Worm (Caenorhabditis elegans) whole organism, late embryonic: ENCODE measurements around the gene acp-4.

Source experiments
- C08G9.2 ChIP-seq: sonication (generic microtip); optimal IDR thresholded peaks from 2 replicates; lab custom pipeline; 2016; ENCODE audit warnings: mild to moderate bottlenecking, missing genetic modification characterization, moderate library complexity, missing compliant biosample characterization
- K02D7.2 ChIP-seq: sonication (generic microtip); optimal IDR thresholded peaks from 2 replicates; lab custom pipeline; 2017; ENCODE audit warnings: mild to moderate bottlenecking, missing genetic modification characterization, missing compliant biosample characterization
- K09A11.1 ChIP-seq: sonication (generic microtip); optimal IDR thresholded peaks from 2 replicates; lab custom pipeline; 2017; ENCODE audit warnings: antibody characterized with exemption, mild to moderate bottlenecking, missing genetic modification characterization, missing compliant biosample characterization; ENCODE audit not compliant: insufficient read depth
- T23F11.4 ChIP-seq: fragments of 200-800 bp; sonication (Bioruptor generic); optimal IDR thresholded peaks from 2 replicates; lab custom pipeline; 2018; ENCODE audit warnings: mild to moderate bottlenecking, missing genetic modification characterization, missing compliant biosample characterization
- Y22D7AL.16 ChIP-seq: sonication (generic microtip); optimal IDR thresholded peaks from 2 replicates; lab custom pipeline; 2016; ENCODE audit warnings: missing genetic modification characterization, missing compliant biosample characterization
- ahr-1 ChIP-seq: sonication (generic microtip); optimal IDR thresholded peaks from 2 replicates; lab custom pipeline; 2016; ENCODE audit warnings: missing genetic modification characterization, missing compliant biosample characterization
- ceh-14 ChIP-seq: sonication (generic microtip); optimal IDR thresholded peaks from 2 replicates; lab custom pipeline; 2016; ENCODE audit warnings: missing genotype, missing genetic modification characterization, missing compliant biosample characterization
- ceh-19 ChIP-seq: fragments of 200-800 bp; sonication (Bioruptor generic); optimal IDR thresholded peaks from 2 replicates; lab custom pipeline; 2018; ENCODE audit warnings: mild to moderate bottlenecking, missing genetic modification characterization, missing compliant biosample characterization
- ceh-24 ChIP-seq: sonication (generic microtip); optimal IDR thresholded peaks from 2 replicates; lab custom pipeline; 2016; ENCODE audit warnings: mild to moderate bottlenecking, missing genetic modification characterization, missing compliant biosample characterization
- ceh-30 ChIP-seq: fragments of 150-350 bp; optimal IDR thresholded peaks from 2 replicates; lab custom pipeline; 2014; ENCODE audit warnings: missing biosample characterization, missing genetic modification characterization
- ceh-45 ChIP-seq: fragments of 200-800 bp; sonication (Bioruptor generic); IDR thresholded peaks from 2 replicates; pipeline ENCODE4 v1.3.6; 2022; ENCODE audit warnings: missing genetic modification reagents, missing genetic modification characterization, missing compliant biosample characterization
- ceh-6 ChIP-seq: fragments of 200-800 bp; sonication (Bioruptor generic); optimal IDR thresholded peaks from 2 replicates; lab custom pipeline; 2018; ENCODE audit warnings: mild to moderate bottlenecking, missing genetic modification characterization, missing compliant biosample characterization
- che-1 ChIP-seq: sonication (generic microtip); optimal IDR thresholded peaks from 2 replicates; lab custom pipeline; 2016; ENCODE audit warnings: mild to moderate bottlenecking, missing genetic modification characterization, missing compliant biosample characterization
- elt-2 ChIP-seq: sonication (generic microtip); optimal IDR thresholded peaks from 2 replicates; lab custom pipeline; 2016; ENCODE audit warnings: missing genetic modification reagents, missing genetic modification characterization, missing compliant biosample characterization
- fax-1 ChIP-seq: sonication (generic microtip); optimal IDR thresholded peaks from 2 replicates; lab custom pipeline; 2016; ENCODE audit warnings: missing genotype, missing genetic modification characterization, missing compliant biosample characterization
- fkh-10 ChIP-seq: fragments of 150-350 bp; optimal IDR thresholded peaks from 2 replicates; lab custom pipeline; 2014; ENCODE audit warnings: missing biosample characterization, missing genetic modification reagents, missing genetic modification characterization
- fkh-6 ChIP-seq: sonication (generic microtip); optimal IDR thresholded peaks from 2 replicates; lab custom pipeline; 2016; ENCODE audit warnings: missing genetic modification characterization, missing compliant biosample characterization
- hlh-15 ChIP-seq: sonication (generic microtip); optimal IDR thresholded peaks from 2 replicates; lab custom pipeline; 2016; ENCODE audit warnings: missing genetic modification characterization, missing compliant biosample characterization
- lim-6 ChIP-seq: sonication (generic microtip); optimal IDR thresholded peaks from 2 replicates; lab custom pipeline; 2016; ENCODE audit warnings: missing genetic modification characterization, missing compliant biosample characterization
- lin-11 ChIP-seq: fragments of 200-800 bp; sonication (Bioruptor generic); optimal IDR thresholded peaks from 2 replicates; lab custom pipeline; 2018; ENCODE audit warnings: mild to moderate bottlenecking, missing genetic modification characterization, missing compliant biosample characterization
- nhr-11 ChIP-seq: fragments of 150-350 bp; optimal IDR thresholded peaks from 2 replicates; lab custom pipeline; 2014; ENCODE audit warnings: missing biosample characterization, missing genetic modification characterization
- nhr-232 ChIP-seq: sonication (generic microtip); optimal IDR thresholded peaks from 2 replicates; lab custom pipeline; 2016; ENCODE audit warnings: missing genetic modification characterization, missing compliant biosample characterization
- pat-9 ChIP-seq: fragments of 200-800 bp; sonication (Bioruptor generic); optimal IDR thresholded peaks from 2 replicates; lab custom pipeline; 2018; ENCODE audit warnings: mild to moderate bottlenecking, missing genetic modification characterization, moderate library complexity, missing compliant biosample characterization
- pax-1 ChIP-seq: fragments of 150-350 bp; optimal IDR thresholded peaks from 2 replicates; lab custom pipeline; 2014; ENCODE audit warnings: missing biosample characterization, missing genetic modification characterization
- pha-2 ChIP-seq: sonication (generic microtip); optimal IDR thresholded peaks from 2 replicates; lab custom pipeline; 2017; ENCODE audit warnings: mild to moderate bottlenecking, missing genetic modification characterization, missing compliant biosample characterization
- pqm-1 ChIP-seq: sonication (generic microtip); optimal IDR thresholded peaks from 2 replicates; lab custom pipeline; 2016; ENCODE audit warnings: missing genetic modification characterization, missing compliant biosample characterization
- sox-2 ChIP-seq: fragments of 200-800 bp; sonication (Bioruptor generic); IDR thresholded peaks from 2 replicates; pipeline ENCODE4 v1.3.6; 2022; ENCODE audit warnings: missing genetic modification reagents, missing genetic modification characterization, missing compliant biosample characterization
- ttx-3 ChIP-seq: sonication (generic microtip); optimal IDR thresholded peaks from 2 replicates; lab custom pipeline; 2016; ENCODE audit warnings: missing genetic modification reagents, missing genetic modification characterization, missing compliant biosample characterization
- unc-3 ChIP-seq, 2 experiments: fragments of 200-800 bp in 1 of 2; sonication (Bioruptor generic) in 1 of 2; sonication (generic microtip) in 1 of 2; conservative IDR thresholded peaks in 1 of 2; optimal IDR thresholded peaks in 1 of 2; 2 replicates each; pipeline versions ENCODE4 v1.3.6 to Lab custom; 2016 to 2022; ENCODE audit warnings: missing compliant biosample characterization in 2 of 2, missing genetic modification characterization in 2 of 2, missing genetic modification reagents in 1 of 2
- unc-42 ChIP-seq: sonication (generic microtip); optimal IDR thresholded peaks from 2 replicates; lab custom pipeline; 2016; ENCODE audit warnings: missing genotype, missing genetic modification characterization, missing compliant biosample characterization
- unc-55 ChIP-seq: sonication (generic microtip); optimal IDR thresholded peaks from 2 replicates; lab custom pipeline; 2017; ENCODE audit warnings: missing biosample characterization, missing genetic modification reagents, missing genetic modification characterization
- unc-86 ChIP-seq: sonication (generic microtip); optimal IDR thresholded peaks from 2 replicates; lab custom pipeline; 2016; ENCODE audit warnings: missing genetic modification characterization, missing compliant biosample characterization
- zip-5 ChIP-seq: sonication (generic microtip); optimal IDR thresholded peaks from 2 replicates; lab custom pipeline; 2016; ENCODE audit warnings: missing genetic modification characterization, missing compliant biosample characterization
- ztf-16 ChIP-seq: sonication (generic microtip); optimal IDR thresholded peaks from 2 replicates; lab custom pipeline; 2017; ENCODE audit warnings: missing genetic modification characterization, missing compliant biosample characterization

Gene acp-4

ce11 chrII:8456094-8456493 lies 21.2 kb upstream of the acp-4 start, which contains the start of gene F22B5.6:
Gene F22B5.6 (minus strand): TSS chrII:8456194.
- no peak for TF ChIP-seq ceh-24 (tag; lab: Kevin White, UChicago)
- no peak for TF ChIP-seq C08G9.2 (tag; lab: Kevin White, UChicago)
- TF ChIP-seq T23F11.4 (GFP tag; lab: Kevin White, UChicago), result no peak
- no peak for TF ChIP-seq zip-5 (tag; lab: Kevin White, UChicago)
- no peak for TF ChIP-seq sox-2 (GFP tag; lab: Robert Waterston, UW)
- TF ChIP-seq pat-9, result no peak
- TF ChIP-seq unc-86 (tag; lab: Kevin White, UChicago), result no peak
- TF ChIP-seq che-1, result no peak
- TF ChIP-seq pax-1 (tag; lab: Kevin White, UChicago), result no peak
- no peak for TF ChIP-seq ceh-6 (GFP tag; lab: Kevin White, UChicago)
- no peak for TF ChIP-seq Y22D7AL.16 (tag; lab: Kevin White, UChicago)
- TF ChIP-seq nhr-232, result no peak
- TF ChIP-seq unc-55, result no peak
- no peak for TF ChIP-seq unc-42 (tag; lab: Kevin White, UChicago)
- TF ChIP-seq fkh-6 (tag; lab: Kevin White, UChicago), result no peak
- no peak for TF ChIP-seq ceh-14
- TF ChIP-seq hlh-15 (tag; lab: Kevin White, UChicago), result no peak
- TF ChIP-seq K09A11.1 (tag; lab: Kevin White, UChicago), result no peak
- TF ChIP-seq nhr-11, result no peak
- TF ChIP-seq fkh-10 (GFP tag; lab: Kevin White, UChicago), result no peak

ce11 chrII:8454513-8454912 lies 19.6 kb upstream of the acp-4 start, which contains the start of gene F22B5.5:
Gene F22B5.5 (minus strand): TSS chrII:8454613.
- no peak for TF ChIP-seq elt-2 (tag; lab: Kevin White, UChicago)
- TF ChIP-seq K09A11.1 (tag; lab: Kevin White, UChicago), result no peak
- TF ChIP-seq ceh-19 (GFP tag; lab: Kevin White, UChicago), result no peak
- no peak for TF ChIP-seq ttx-3 (tag; lab: Kevin White, UChicago)
- TF ChIP-seq ceh-45 (GFP tag; lab: Robert Waterston, UW), result no peak

- no peak for TF ChIP-seq sox-2 (GFP tag; lab: Robert Waterston, UW)
- no peak for TF ChIP-seq ztf-16 (tag; lab: Kevin White, UChicago)
- no peak for TF ChIP-seq ceh-19 (GFP tag; lab: Kevin White, UChicago)
- no peak for TF ChIP-seq ceh-30
- TF ChIP-seq K02D7.2 (tag; lab: Kevin White, UChicago), result no peak
- no peak for TF ChIP-seq ahr-1 (tag; lab: Kevin White, UChicago)
These were observed 16.5 kb upstream of the acp-4 start for ce11 chrII:8451425-8451824.

ce11 chrII:8450750-8451149 lies 15.8 kb upstream of the acp-4 start:
- TF ChIP-seq fax-1 (tag; lab: Kevin White, UChicago), result no peak
- TF ChIP-seq K02D7.2 (tag; lab: Kevin White, UChicago), result no peak
- TF ChIP-seq hlh-15 (tag; lab: Kevin White, UChicago), result no peak
- no peak for TF ChIP-seq Y22D7AL.16 (tag; lab: Kevin White, UChicago)
- TF ChIP-seq ceh-19 (GFP tag; lab: Kevin White, UChicago), result no peak
- no peak for TF ChIP-seq pha-2
- TF ChIP-seq nhr-11, result no peak
- no peak for TF ChIP-seq pqm-1 (tag; lab: Kevin White, UChicago)
- no peak for TF ChIP-seq fkh-6 (tag; lab: Kevin White, UChicago)
- TF ChIP-seq lin-11 (tag; lab: Kevin White, UChicago), result no peak
- no peak for TF ChIP-seq unc-3 (GFP tag; conservative IDR thresholded peaks at IDR 0.05; lab: Robert Waterston, UW)
- no peak for TF ChIP-seq unc-3 (tag; optimal IDR thresholded peaks at IDR 0.05; lab: Kevin White, UChicago)
- no peak for TF ChIP-seq ahr-1 (tag; lab: Kevin White, UChicago)
- TF ChIP-seq T23F11.4 (GFP tag; lab: Kevin White, UChicago), result no peak

ce11 chrII:8449660-8450118 lies 14.8 kb upstream of the acp-4 start, which contains the start of gene F22B5.4:
Gene F22B5.4 (plus strand): TSS chrII:8449710.
- no peak for TF ChIP-seq lim-6 (tag; lab: Kevin White, UChicago)
- TF ChIP-seq K02D7.2 (tag; lab: Kevin White, UChicago), result no peak
- TF ChIP-seq ceh-45 (GFP tag; lab: Robert Waterston, UW), result no peak
